Worm (Caenorhabditis elegans) whole organism, L1 larva: ENCODE measurements around the gene age-1.

Experiments used
- C16A3.4 ChIP-seq: fragments of 150-350 bp; optimal IDR thresholded peaks from 2 replicates; lab custom pipeline; 2014; ENCODE audit warnings: missing biosample characterization, missing genetic modification characterization
- C34B4.2 ChIP-seq: sonication (generic microtip); optimal IDR thresholded peaks from 2 replicates; lab custom pipeline; 2017; ENCODE audit warnings: mild to moderate bottlenecking, missing genetic modification characterization, missing compliant biosample characterization
- F16B12.6 ChIP-seq: fragments of 150-350 bp; optimal IDR thresholded peaks from 2 replicates; lab custom pipeline; 2014; ENCODE audit warnings: missing biosample characterization, missing genetic modification characterization
- Y116A8C.19 ChIP-seq: sonication (generic microtip); optimal IDR thresholded peaks from 2 replicates; lab custom pipeline; 2016; ENCODE audit warnings: missing compliant biosample characterization, missing genetic modification characterization, borderline replicate concordance
- aha-1 ChIP-seq: fragments of 150-350 bp; optimal IDR thresholded peaks from 2 replicates; lab custom pipeline; 2014; ENCODE audit warnings: missing biosample characterization, missing genetic modification characterization
- alr-1 ChIP-seq: fragments of 200-800 bp; sonication (Bioruptor generic); optimal IDR thresholded peaks from 2 replicates; lab custom pipeline; 2018; ENCODE audit warnings: borderline replicate concordance, mild to moderate bottlenecking, missing genetic modification characterization, missing compliant biosample characterization
- aly-2 ChIP-seq: fragments of 150-350 bp; optimal IDR thresholded peaks from 2 replicates; lab custom pipeline; 2014; ENCODE audit warnings: missing biosample characterization, missing genetic modification characterization
- blmp-1 ChIP-seq: fragments of 150-350 bp; optimal IDR thresholded peaks from 2 replicates; lab custom pipeline; 2014; ENCODE audit warnings: missing biosample characterization, missing genetic modification characterization
- ceh-63 ChIP-seq: fragments of 200-800 bp; sonication (Bioruptor generic); optimal IDR thresholded peaks from 2 replicates; lab custom pipeline; 2018; ENCODE audit warnings: mild to moderate bottlenecking, missing genetic modification characterization, missing compliant biosample characterization
- dpl-1 ChIP-seq, 3 experiments: fragments of 150-350 bp in 2 of 3; sonication (generic microtip) in 1 of 3; optimal IDR thresholded peaks; 2 replicates each; lab custom pipeline; 2014 to 2017; ENCODE audit warnings: missing biosample characterization in 3 of 3, missing genetic modification characterization in 3 of 3, missing genetic modification reagents in 3 of 3
- efl-1 ChIP-seq, 4 experiments: fragments of 150-350 bp; optimal IDR thresholded peaks in 3 of 4; peaks in 1 of 4; 1 replicate in 1 of 4; 2 replicates in 3 of 4; lab custom pipeline; 2014; ENCODE audit warnings: missing biosample characterization in 2 of 4, missing genetic modification characterization in 2 of 4, missing genetic modification reagents in 2 of 4
- egl-13 ChIP-seq: sonication (generic microtip); optimal IDR thresholded peaks from 2 replicates; lab custom pipeline; 2016; ENCODE audit warnings: missing genotype, missing genetic modification reagents, missing genetic modification characterization, missing compliant biosample characterization
- egl-27 ChIP-seq, 2 experiments: fragments of 150-350 bp in 1 of 2; sonication (generic microtip); optimal IDR thresholded peaks; 3 replicates each; lab custom pipeline; 2017 to 2018; ENCODE audit warnings: missing biosample characterization in 2 of 2, missing genetic modification characterization in 2 of 2, missing genetic modification reagents in 2 of 2
- elt-3 ChIP-seq, 6 experiments: fragments of 150-350 bp in 1 of 6; sonication (generic microtip); optimal IDR thresholded peaks; 2 replicates each; lab custom pipeline; 2017 to 2018; ENCODE audit warnings: missing biosample characterization in 6 of 6, missing genetic modification characterization in 6 of 6, inconsistent platforms in 1 of 6
- ets-5 ChIP-seq: fragments of 200-800 bp; sonication (Bioruptor generic); IDR thresholded peaks from 2 replicates; pipeline ENCODE4 v1.3.6; 2022; ENCODE audit warnings: missing genetic modification characterization, missing compliant biosample characterization
- fkh-8 ChIP-seq: sonication (generic microtip); optimal IDR thresholded peaks from 2 replicates; lab custom pipeline; 2016; ENCODE audit warnings: mild to moderate bottlenecking, missing genetic modification characterization, missing compliant biosample characterization
- fos-1 ChIP-seq: fragments of 150-350 bp; optimal IDR thresholded peaks from 2 replicates; lab custom pipeline; 2014; ENCODE audit warnings: missing biosample characterization, missing genetic modification characterization
- grh-1 ChIP-seq: fragments of 200-800 bp; sonication (Bioruptor generic); IDR thresholded peaks from 2 replicates; pipeline ENCODE4 v1.3.6; 2022; ENCODE audit warnings: missing genetic modification reagents, missing genetic modification characterization, missing compliant biosample characterization
- hlh-4 ChIP-seq: sonication (generic microtip); optimal IDR thresholded peaks from 2 replicates; lab custom pipeline; 2016; ENCODE audit warnings: mild to moderate bottlenecking, missing genetic modification characterization, missing compliant biosample characterization
- hpl-2 ChIP-seq: fragments of 150-350 bp; optimal IDR thresholded peaks from 2 replicates; lab custom pipeline; 2014; ENCODE audit warnings: missing biosample characterization, missing genetic modification reagents, missing genetic modification characterization
- isw-1 ChIP-seq: fragments of 200-800 bp; sonication (Bioruptor generic); IDR thresholded peaks from 2 replicates; pipeline ENCODE4 v1.3.6; 2022; ENCODE audit warnings: missing genetic modification characterization, missing compliant biosample characterization
- jun-1 ChIP-seq: fragments of 150-350 bp; optimal IDR thresholded peaks from 2 replicates; lab custom pipeline; 2014; ENCODE audit warnings: missing biosample characterization, missing genetic modification reagents, missing genetic modification characterization
- lin-13 ChIP-seq: fragments of 150-350 bp; optimal IDR thresholded peaks from 2 replicates; lab custom pipeline; 2014; ENCODE audit warnings: missing biosample characterization, missing genetic modification reagents, missing genetic modification characterization
- lin-14 ChIP-seq: fragments of 200-800 bp; sonication (Bioruptor generic); optimal IDR thresholded peaks from 2 replicates; lab custom pipeline; 2018; ENCODE audit warnings: mild to moderate bottlenecking, missing genetic modification characterization, moderate library complexity, missing compliant biosample characterization
- lin-35 ChIP-seq, 2 experiments: fragments of 150-350 bp; optimal IDR thresholded peaks; 2 replicates each; lab custom pipeline; 2014; ENCODE audit warnings: missing biosample characterization in 2 of 2, missing genetic modification characterization in 2 of 2, missing genetic modification reagents in 2 of 2
- lsy-2 ChIP-seq, 2 experiments: fragments of 150-350 bp; optimal IDR thresholded peaks; 2 replicates each; lab custom pipeline; 2014; ENCODE audit warnings: missing biosample characterization in 2 of 2, missing genetic modification characterization in 2 of 2
- mab-9 ChIP-seq: fragments of 200-800 bp; sonication (Bioruptor generic); IDR thresholded peaks from 2 replicates; pipeline ENCODE4 v1.3.6; 2022; ENCODE audit warnings: missing genetic modification reagents, missing genetic modification characterization, missing compliant biosample characterization
- mdl-1 ChIP-seq, 2 experiments: fragments of 150-350 bp; optimal IDR thresholded peaks; 2 replicates each; lab custom pipeline; 2014 to 2017; ENCODE audit warnings: missing biosample characterization in 2 of 2, missing genetic modification characterization in 2 of 2, inconsistent platforms in 1 of 2
- mep-1 ChIP-seq: fragments of 150-350 bp; optimal IDR thresholded peaks from 2 replicates; lab custom pipeline; 2014; ENCODE audit warnings: missing biosample characterization, missing genetic modification characterization
- nhr-11 ChIP-seq: fragments of 150-350 bp; optimal IDR thresholded peaks from 2 replicates; lab custom pipeline; 2014; ENCODE audit warnings: missing biosample characterization, missing genetic modification characterization
- nhr-20 ChIP-seq: sonication (generic microtip); optimal IDR thresholded peaks from 2 replicates; lab custom pipeline; 2016; ENCODE audit warnings: mild to moderate bottlenecking, missing genetic modification characterization, missing compliant biosample characterization
- nhr-237 ChIP-seq: fragments of 150-350 bp; optimal IDR thresholded peaks from 2 replicates; lab custom pipeline; 2014; ENCODE audit warnings: missing biosample characterization, missing genetic modification characterization
- nhr-28 ChIP-seq: fragments of 150-350 bp; optimal IDR thresholded peaks from 2 replicates; lab custom pipeline; 2014; ENCODE audit warnings: missing biosample characterization, missing genetic modification characterization
- nhr-47 ChIP-seq: sonication (generic microtip); optimal IDR thresholded peaks from 2 replicates; lab custom pipeline; 2016; ENCODE audit warnings: mild to moderate bottlenecking, missing genetic modification characterization, moderate library complexity, missing compliant biosample characterization
- nhr-76 ChIP-seq: sonication (generic microtip); optimal IDR thresholded peaks from 2 replicates; lab custom pipeline; 2017; ENCODE audit warnings: missing biosample characterization, missing genetic modification characterization
- nhr-77 ChIP-seq: fragments of 150-350 bp; optimal IDR thresholded peaks from 2 replicates; lab custom pipeline; 2014; ENCODE audit warnings: missing biosample characterization, missing genetic modification characterization
- nhr-84 ChIP-seq: sonication (generic microtip); optimal IDR thresholded peaks from 2 replicates; lab custom pipeline; 2017; ENCODE audit warnings: missing biosample characterization, missing genetic modification characterization
- pqm-1 ChIP-seq: sonication (generic microtip); optimal IDR thresholded peaks from 3 replicates; lab custom pipeline; 2017; ENCODE audit warnings: missing biosample characterization, missing genetic modification characterization
- rnt-1 ChIP-seq: sonication (generic microtip); optimal IDR thresholded peaks from 2 replicates; lab custom pipeline; 2016; ENCODE audit warnings: mild to moderate bottlenecking, missing genetic modification characterization, moderate library complexity, missing compliant biosample characterization
- snu-23 ChIP-seq: sonication (generic microtip); optimal IDR thresholded peaks from 2 replicates; lab custom pipeline; 2016; ENCODE audit warnings: missing genetic modification characterization, missing compliant biosample characterization
- swsn-7 ChIP-seq: sonication (generic microtip); optimal IDR thresholded peaks from 2 replicates; lab custom pipeline; 2016; ENCODE audit warnings: missing genetic modification characterization, missing compliant biosample characterization
- tbx-2 ChIP-seq: sonication (generic microtip); optimal IDR thresholded peaks from 2 replicates; lab custom pipeline; 2016; ENCODE audit warnings: missing genetic modification characterization, missing compliant biosample characterization
- tlp-1 ChIP-seq: fragments of 150-350 bp; optimal IDR thresholded peaks from 2 replicates; lab custom pipeline; 2014; ENCODE audit warnings: missing biosample characterization, missing genetic modification characterization
- unc-30 ChIP-seq: sonication (generic microtip); optimal IDR thresholded peaks from 2 replicates; lab custom pipeline; 2017; ENCODE audit warnings: missing biosample characterization, missing genetic modification characterization
- unc-62 ChIP-seq: fragments of 150-350 bp; optimal IDR thresholded peaks from 2 replicates; lab custom pipeline; 2014; ENCODE audit warnings: missing biosample characterization, missing genetic modification reagents, missing genetic modification characterization
- unc-86 ChIP-seq: sonication (generic microtip); optimal IDR thresholded peaks from 2 replicates; lab custom pipeline; 2016; ENCODE audit warnings: missing genetic modification characterization, missing compliant biosample characterization
- unc-98 ChIP-seq: fragments of 200-800 bp; sonication (Bioruptor generic); IDR thresholded peaks from 2 replicates; pipeline ENCODE4 v1.3.6; 2022; ENCODE audit warnings: missing genetic modification characterization, missing compliant biosample characterization
- vab-15 ChIP-seq: sonication (generic microtip); optimal IDR thresholded peaks from 2 replicates; lab custom pipeline; 2017; ENCODE audit warnings: missing genotype, mild to moderate bottlenecking, missing genetic modification characterization, missing compliant biosample characterization
- xbp-1 ChIP-seq: sonication (generic microtip); optimal IDR thresholded peaks from 2 replicates; lab custom pipeline; 2016; ENCODE audit warnings: missing genetic modification characterization, missing compliant biosample characterization
- zip-4 ChIP-seq: fragments of 200-800 bp; sonication (Bioruptor generic); optimal IDR thresholded peaks from 2 replicates; lab custom pipeline; 2018; ENCODE audit warnings: mild to moderate bottlenecking, missing genetic modification characterization, moderate library complexity, missing compliant biosample characterization
- ztf-11 ChIP-seq, 2 experiments: sonication (generic microtip); optimal IDR thresholded peaks; 2 replicates each; lab custom pipeline; 2016 to 2017; ENCODE audit warnings: missing genetic modification characterization in 2 of 2, missing biosample characterization in 1 of 2, missing compliant biosample characterization in 1 of 2
- ztf-4 ChIP-seq: fragments of 150-350 bp; optimal IDR thresholded peaks from 2 replicates; lab custom pipeline; 2014; ENCODE audit warnings: missing biosample characterization, missing genetic modification characterization

Gene age-1

DNA sequence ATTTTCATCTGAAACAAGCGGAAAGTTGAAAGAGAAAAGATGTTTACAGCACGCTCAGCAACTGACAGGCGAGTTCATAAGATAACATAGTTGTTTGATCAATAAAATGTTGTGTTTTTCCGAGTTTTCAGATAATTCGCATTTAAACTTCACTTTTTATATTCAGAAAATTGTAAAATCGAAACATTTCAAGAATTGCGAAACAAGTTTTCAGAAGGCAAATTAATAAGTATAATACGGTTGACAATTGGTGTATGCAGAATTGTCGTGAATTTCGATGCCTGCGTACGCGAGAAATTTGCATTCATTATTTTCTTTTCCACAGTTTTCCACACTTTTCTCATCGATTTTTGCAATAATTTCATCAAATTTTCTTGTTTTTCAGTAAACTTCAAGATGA is 31.5 kb downstream of the age-1 start, which contains the start of the genes ooc-3 and B0334.4 (continued):
- no peak for TF ChIP-seq nhr-237 (tag; lab: Kevin White, UChicago)
- no peak for TF ChIP-seq lin-13 (GFP tag; lab: Kevin White, UChicago)
- TF ChIP-seq F16B12.6 (tag; lab: Kevin White, UChicago) = peak; percentile 81
- no peak for TF ChIP-seq pqm-1 (tag; lab: Kevin White, UChicago)
- TF ChIP-seq dpl-1 (GFP tag; optimal IDR thresholded peaks at IDR 0.05; lab: Kevin White, UChicago) = peak; percentile 14 to 67 (median 34)
- TF ChIP-seq ztf-4 (tag; lab: Kevin White, UChicago) = no peak
- TF ChIP-seq tbx-2 = no peak
- TF ChIP-seq grh-1 = no peak
- TF ChIP-seq nhr-28 (tag; lab: Kevin White, UChicago) = no peak
- TF ChIP-seq tlp-1 (tag; lab: Kevin White, UChicago) = no peak
- peak; percentile 16 for TF ChIP-seq aly-2 (tag; lab: Kevin White, UChicago)
- TF ChIP-seq efl-1 (optimal IDR thresholded peaks at IDR 0.05; lab: Kevin White, UChicago) = peak; percentile 38 to 58
- TF ChIP-seq efl-1 (GFP tag; optimal IDR thresholded peaks at IDR 0.05 in 1 of 2; lab: Kevin White, UChicago) = peak; percentile 56 to 85
- no peak for TF ChIP-seq aha-1 (tag; lab: Kevin White, UChicago)
- no peak for TF ChIP-seq hpl-2 (GFP tag; lab: Kevin White, UChicago)
- TF ChIP-seq mdl-1 (tag; optimal IDR thresholded peaks at IDR 0.05; lab: Kevin White, UChicago) = no peak
- TF ChIP-seq snu-23 = peak; percentile 45
- peak; percentile 32 for TF ChIP-seq nhr-47 (tag; lab: Kevin White, UChicago)
- peak; percentile 44 to 60 for TF ChIP-seq lin-35 (GFP tag; optimal IDR thresholded peaks at IDR 0.05; lab: Kevin White, UChicago)
- TF ChIP-seq ets-5 = no peak
- TF ChIP-seq lsy-2 (tag; optimal IDR thresholded peaks at IDR 0.05; lab: Kevin White, UChicago) = peak; percentile 80 to 97
- TF ChIP-seq hlh-4 = no peak
- no peak for TF ChIP-seq unc-62 (GFP tag; lab: Kevin White, UChicago)
- no peak for TF ChIP-seq fos-1 (tag; lab: Kevin White, UChicago)
- TF ChIP-seq alr-1 = no peak
- TF ChIP-seq swsn-7 (tag; lab: Kevin White, UChicago) = no peak
- peak; percentile 32 for TF ChIP-seq zip-4 (GFP tag; lab: Kevin White, UChicago)
- TF ChIP-seq ztf-11 (tag; optimal IDR thresholded peaks at IDR 0.05; lab: Kevin White, UChicago) = no peak
- peak; percentile 16 for TF ChIP-seq C16A3.4 (tag; lab: Kevin White, UChicago)
- TF ChIP-seq, all 84 proteins: peak for 16

DNA sequence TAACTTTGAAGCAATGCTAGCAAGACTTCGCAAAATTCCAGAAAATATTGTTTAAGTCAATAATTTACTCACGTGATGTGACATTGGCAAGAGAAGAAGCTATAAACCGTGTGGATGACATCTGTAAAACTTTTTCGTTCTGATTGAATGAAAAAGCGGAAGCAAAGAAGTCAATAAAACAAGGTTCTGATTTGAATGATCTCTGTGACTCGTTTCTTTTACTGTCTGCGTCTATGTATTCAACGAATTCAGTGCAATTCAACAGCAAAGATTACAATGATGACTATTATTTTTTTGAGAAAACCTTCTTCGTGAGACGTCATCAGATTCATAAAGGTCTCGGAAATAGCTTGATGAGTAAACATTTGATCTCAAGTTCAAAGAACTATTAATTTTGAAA is 34.0 kb downstream of the age-1 start, which contains the start of gene hacl-1:
TSS of gene hacl-1 (minus strand) at position 121 of the 400 bp plus-strand sequence.
- TF ChIP-seq ceh-63 (GFP tag; lab: Kevin White, UChicago) (no peak), unc-98 (no peak), nhr-20 (tag; lab: Kevin White, UChicago) (peak; percentile 64), mab-9 (GFP tag; lab: Robert Waterston, UW) (no peak), jun-1 (tag; lab: Kevin White, UChicago) (no peak), nhr-77 (tag; lab: Kevin White, UChicago) (no peak), elt-3 (tag; optimal IDR thresholded peaks at IDR 0.05; lab: Kevin White, UChicago) (peak in 1 of 6 experiments; percentile 21), efl-1 (optimal IDR thresholded peaks at IDR 0.05; lab: Kevin White, UChicago) (no peak), efl-1 (GFP tag; optimal IDR thresholded peaks at IDR 0.05 in 1 of 2; lab: Kevin White, UChicago) (peak in 1 of 2 experiments; percentile 91), unc-86 (tag; lab: Kevin White, UChicago) (no peak), isw-1 (no peak), fkh-8 (peak; percentile 76), grh-1 (no peak), xbp-1 (tag; lab: Kevin White, UChicago) (peak; percentile 11), nhr-47 (tag; lab: Kevin White, UChicago) (peak; percentile 34), egl-13 (tag; lab: Kevin White, UChicago) (no peak), mdl-1 (tag; optimal IDR thresholded peaks at IDR 0.05; lab: Kevin White, UChicago) (no peak), rnt-1 (no peak), mep-1 (tag; lab: Kevin White, UChicago) (peak; percentile 28), nhr-11 (tag; lab: Kevin White, UChicago) (no peak), lsy-2 (tag; optimal IDR thresholded peaks at IDR 0.05; lab: Kevin White, UChicago) (peak; percentile 29 to 40), nhr-76 (tag; lab: Kevin White, UChicago) (no peak), egl-27 (tag; optimal IDR thresholded peaks at IDR 0.05; lab: Kevin White, UChicago) (no peak), Y116A8C.19 (no peak), nhr-84 (tag; lab: Kevin White, UChicago) (no peak), vab-15 (no peak), snu-23 (peak; percentile 30), unc-30 (tag; lab: Kevin White, UChicago) (no peak), blmp-1 (tag; lab: Kevin White, UChicago) (peak; percentile 44), lin-14 (GFP tag; lab: Kevin White, UChicago) (peak; percentile 35), C34B4.2 (no peak)
